Fruit fly (Drosophila melanogaster) whole organism, prepupa: ENCODE results near the gene Miga.

Source experiments
- CG10631 ChIP-seq: fragments of 200-800 bp; sonication (Bioruptor generic); optimal IDR thresholded peaks from 2 replicates; lab custom pipeline; 2016; ENCODE audit warnings: missing biosample characterization, missing genetic modification characterization
- net ChIP-seq: fragments of 200-800 bp; sonication (Bioruptor generic); optimal IDR thresholded peaks from 3 replicates; lab custom pipeline; 2016; ENCODE audit warnings: missing biosample characterization, missing genetic modification characterization

- TF ChIP-seq net (GFP tag; lab: Kevin White, UChicago) (no peak), CG10631 (GFP tag; lab: Kevin White, UChicago) (no peak)
Observed at dm6 chrX:8457532-8457931, 19.9 kb upstream of the Miga start, which contains the start of gene CG32713.
